Worm (Caenorhabditis elegans): ENCODE data around the gene tftc-3.
A peak's percentile ranks its signal among the peaks of the same experiment; 100 is the strongest.

tftc-3 gene

DNA sequence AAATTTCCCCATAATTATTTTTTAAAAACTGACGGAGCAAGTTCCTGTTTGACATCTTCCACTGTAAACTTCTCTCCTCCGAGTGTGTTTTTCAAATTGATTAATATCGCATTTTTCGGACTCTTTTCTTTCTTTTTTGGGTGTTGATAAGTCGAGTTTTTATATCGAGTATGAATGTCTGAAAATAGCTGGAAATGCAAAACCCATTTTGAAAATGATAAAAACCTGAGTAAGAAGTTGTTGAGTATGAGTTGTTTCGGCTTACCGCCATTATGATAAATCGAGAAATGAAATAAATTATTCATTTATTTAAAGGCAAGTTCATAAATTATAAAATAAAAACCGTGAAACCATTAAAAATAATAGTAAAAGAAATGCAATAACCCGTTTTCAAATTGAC, 24.4 kb downstream of the tftc-3 start, which contains the start of gene ZK856.18:
TSS of gene ZK856.18 (minus strand) at position 289 of the 400 bp plus-strand sequence.
- TF ChIP-seq klf-2 (GFP tag; conservative IDR thresholded peaks at IDR 0.05) (no peak), cog-1 (tag; optimal IDR thresholded peaks at IDR 0.05) (no peak), ref-1 (GFP tag; conservative IDR thresholded peaks at IDR 0.05) (no peak), med-1 (GFP tag; optimal IDR thresholded peaks at IDR 0.05; ENCODE audit: insufficient read depth) (no peak), ztf-29 (GFP tag; IDR thresholded peaks at IDR 0.05) (no peak), tab-1 (GFP tag; IDR thresholded peaks at IDR 0.05) (no peak), T22C8.4 (GFP tag; IDR thresholded peaks at IDR 0.05) (no peak), ztf-23 (GFP tag; IDR thresholded peaks at IDR 0.05) (no peak), flt-1 (GFP tag; IDR thresholded peaks at IDR 0.05) (no peak)

DNA sequence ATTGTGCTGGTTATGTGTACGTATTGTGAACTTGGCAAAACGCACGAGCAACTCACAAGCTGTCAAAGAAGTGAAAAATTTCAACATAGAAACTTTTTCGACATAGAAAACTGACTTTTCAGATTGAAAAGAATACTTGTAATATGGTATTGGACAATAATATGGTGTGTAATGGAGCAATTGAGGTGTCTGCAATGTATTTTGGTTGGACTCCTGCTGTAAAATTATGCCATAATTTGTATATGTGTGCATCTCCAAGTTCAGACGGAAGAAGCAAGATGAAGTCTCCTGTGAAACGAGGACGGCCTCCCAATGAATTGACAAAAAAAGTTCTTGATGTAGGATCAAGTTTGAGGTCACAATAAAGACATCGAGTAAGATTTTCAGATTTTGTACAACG, 26.3 kb downstream of the tftc-3 start:
- no peak for TF ChIP-seq klf-2 (GFP tag; conservative IDR thresholded peaks at IDR 0.05)
- TF ChIP-seq T22C8.4 (GFP tag; IDR thresholded peaks at IDR 0.05), result no peak
- TF ChIP-seq tab-1 (GFP tag; IDR thresholded peaks at IDR 0.05), result no peak
- no peak for TF ChIP-seq cog-1 (tag; optimal IDR thresholded peaks at IDR 0.05)
- TF ChIP-seq ztf-29 (GFP tag; IDR thresholded peaks at IDR 0.05), result no peak
- no peak for TF ChIP-seq ztf-23 (GFP tag; IDR thresholded peaks at IDR 0.05)
- no peak for TF ChIP-seq flt-1 (GFP tag; IDR thresholded peaks at IDR 0.05)
- no peak for TF ChIP-seq ref-1 (GFP tag; conservative IDR thresholded peaks at IDR 0.05)

DNA sequence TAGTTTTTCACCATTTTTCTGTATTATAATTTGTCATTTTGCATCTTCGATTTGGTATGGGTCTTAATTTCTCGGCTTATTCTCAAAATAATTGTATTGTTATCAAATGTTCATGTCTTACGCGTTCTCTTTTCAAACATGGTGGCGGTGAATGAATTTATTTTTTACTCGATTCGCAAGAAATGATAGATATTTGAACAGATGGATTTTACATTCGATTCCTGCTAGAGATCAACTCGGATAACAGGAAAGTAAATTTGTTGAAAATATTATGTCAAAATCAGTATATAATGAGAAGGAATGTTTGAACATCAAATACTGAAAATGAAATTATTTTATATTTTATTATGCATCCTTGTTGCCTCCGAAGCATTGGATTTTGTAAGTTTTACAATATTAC, 27.2 kb downstream of the tftc-3 start, which contains the start of gene ZK856.4:
TSS of gene ZK856.4 (plus strand) at position 301 of the 400 bp plus-strand sequence.
- no peak for TF ChIP-seq T22C8.4 (GFP tag; IDR thresholded peaks at IDR 0.05)
- TF ChIP-seq tab-1 (GFP tag; IDR thresholded peaks at IDR 0.05), result no peak
- TF ChIP-seq klf-2 (GFP tag; conservative IDR thresholded peaks at IDR 0.05), result no peak

DNA sequence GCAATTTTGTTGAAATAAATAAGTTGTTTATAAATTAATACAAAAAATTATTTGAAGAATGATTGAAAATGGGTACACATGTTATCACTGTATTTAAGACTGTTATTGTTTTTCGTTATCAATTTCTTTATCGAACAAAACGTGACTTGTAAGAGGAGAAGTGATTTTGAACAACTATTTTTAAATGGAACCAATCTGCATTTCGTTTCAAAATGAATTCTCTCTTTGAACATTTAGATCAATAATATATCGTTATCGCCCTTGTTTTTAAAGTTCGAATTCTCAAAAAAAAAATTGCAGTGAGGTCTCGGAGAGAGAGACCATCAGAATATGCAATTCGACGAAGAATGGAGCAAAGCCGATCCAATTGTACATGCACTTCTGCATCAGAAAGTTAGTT, 30.9 kb downstream of the tftc-3 start, which contains the start of gene cul-5:
TSS of gene cul-5 (plus strand) at position 301 of the 400 bp plus-strand sequence.
- TF ChIP-seq med-1 (GFP tag; optimal IDR thresholded peaks at IDR 0.05; ENCODE audit: insufficient read depth) (no peak), klf-2 (GFP tag; conservative IDR thresholded peaks at IDR 0.05) (no peak), flt-1 (GFP tag; IDR thresholded peaks at IDR 0.05) (no peak), cog-1 (tag; optimal IDR thresholded peaks at IDR 0.05) (no peak), tab-1 (GFP tag; IDR thresholded peaks at IDR 0.05) (no peak), ztf-29 (GFP tag; IDR thresholded peaks at IDR 0.05) (no peak), ref-1 (GFP tag; conservative IDR thresholded peaks at IDR 0.05) (no peak), T22C8.4 (GFP tag; IDR thresholded peaks at IDR 0.05) (no peak), ztf-23 (GFP tag; IDR thresholded peaks at IDR 0.05) (no peak)

DNA sequence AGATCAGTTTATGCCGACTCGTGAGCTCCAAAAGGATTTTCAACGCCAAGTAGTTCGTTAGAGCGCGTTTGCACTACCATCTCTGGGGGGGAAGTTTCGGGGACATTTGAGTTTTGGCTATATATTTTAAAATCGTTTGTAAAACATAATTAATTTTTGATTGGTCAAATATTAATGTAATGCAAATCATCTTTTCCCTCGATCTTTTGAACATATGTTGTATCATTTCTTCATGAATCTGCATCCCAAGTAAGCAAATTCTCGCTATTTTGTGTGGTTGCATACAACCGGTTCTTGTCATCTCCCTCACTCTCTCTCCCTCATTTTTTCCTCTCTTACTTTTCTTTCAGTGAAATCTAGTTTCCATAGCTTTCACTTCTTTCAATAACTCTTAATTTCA, 32.0 kb downstream of the tftc-3 start:
- TF ChIP-seq klf-2 (GFP tag; conservative IDR thresholded peaks at IDR 0.05) (no peak), med-1 (GFP tag; optimal IDR thresholded peaks at IDR 0.05; ENCODE audit: insufficient read depth) (no peak), cog-1 (tag; optimal IDR thresholded peaks at IDR 0.05) (peak; percentile 46)

DNA sequence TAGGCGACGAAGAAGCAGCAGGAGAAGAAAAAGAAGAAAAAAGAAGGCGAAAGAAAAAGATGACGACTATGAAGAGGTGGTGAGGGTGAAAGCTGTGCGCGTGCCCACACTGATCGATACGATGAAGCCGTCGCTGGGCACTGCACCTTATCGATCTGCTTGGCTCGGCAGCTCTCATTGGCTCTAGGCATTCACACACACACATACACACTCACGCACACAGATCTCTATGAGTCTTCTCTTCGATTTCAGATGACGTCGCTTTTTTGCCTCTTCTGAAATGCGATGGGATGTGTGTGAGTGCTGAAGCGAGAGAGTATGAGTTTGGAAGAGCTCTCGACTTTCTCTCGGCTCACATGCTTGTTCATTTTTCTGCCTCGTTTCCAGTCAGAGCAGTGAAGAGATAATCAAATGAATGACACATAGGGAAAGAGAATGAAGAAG, 35.5 kb downstream of the tftc-3 start:
- TF ChIP-seq T22C8.4 (GFP tag; IDR thresholded peaks at IDR 0.05), result peak; percentile 79
- no peak for TF ChIP-seq tab-1 (GFP tag; IDR thresholded peaks at IDR 0.05)

DNA sequence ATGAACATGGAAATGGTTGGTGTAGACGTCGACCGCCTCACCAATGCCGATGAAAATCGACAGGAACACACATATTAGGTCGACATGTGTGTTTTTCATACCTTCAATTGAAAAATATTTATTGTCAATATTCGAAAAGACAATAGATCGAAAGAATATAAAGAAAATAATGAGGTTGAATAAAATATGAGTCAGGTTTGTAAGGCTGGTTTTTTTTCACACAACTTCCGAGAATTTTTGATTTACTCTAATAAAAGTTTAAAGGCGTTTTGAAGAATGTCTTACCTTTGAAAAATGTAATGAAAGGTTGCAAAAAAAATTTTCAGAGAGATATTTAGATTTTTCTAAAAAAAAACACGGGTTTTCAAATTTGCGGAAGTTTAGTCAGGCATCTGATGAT, 36.5 kb downstream of the tftc-3 start, which contains the start of gene egl-3:
TSS of gene egl-3 (minus strand) at position 101 of the 400 bp plus-strand sequence.
- TF ChIP-seq klf-2 (GFP tag; conservative IDR thresholded peaks at IDR 0.05) (no peak), T22C8.4 (GFP tag; IDR thresholded peaks at IDR 0.05) (no peak)

DNA sequence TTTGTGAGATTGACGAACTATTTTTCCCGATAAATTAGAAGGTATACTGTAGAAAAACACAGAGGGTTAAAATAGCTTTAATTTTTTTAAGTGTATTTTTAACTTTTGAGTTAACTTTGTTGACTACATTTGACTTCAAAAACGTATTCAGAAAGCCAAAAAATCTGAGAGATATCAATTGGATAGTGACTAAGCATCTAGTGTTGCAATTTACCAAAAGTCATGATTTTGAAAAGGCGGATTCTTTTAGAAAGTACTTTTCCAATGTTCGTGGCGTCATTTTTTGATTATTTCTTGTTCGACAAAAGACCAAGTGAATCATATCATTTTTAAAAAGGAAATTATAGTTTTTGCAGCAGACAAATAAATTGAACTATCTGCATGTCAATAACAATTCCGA, 41.3 kb downstream of the tftc-3 start:
- TF ChIP-seq cog-1 (tag; optimal IDR thresholded peaks at IDR 0.05), result no peak
- no peak for TF ChIP-seq ref-1 (GFP tag; conservative IDR thresholded peaks at IDR 0.05)
- TF ChIP-seq T22C8.4 (GFP tag; IDR thresholded peaks at IDR 0.05), result no peak
- no peak for TF ChIP-seq ztf-23 (GFP tag; IDR thresholded peaks at IDR 0.05)
- no peak for TF ChIP-seq ztf-29 (GFP tag; IDR thresholded peaks at IDR 0.05)
- no peak for TF ChIP-seq tab-1 (GFP tag; IDR thresholded peaks at IDR 0.05)
- no peak for TF ChIP-seq flt-1 (GFP tag; IDR thresholded peaks at IDR 0.05)
- no peak for TF ChIP-seq med-1 (GFP tag; optimal IDR thresholded peaks at IDR 0.05; ENCODE audit: insufficient read depth)
- no peak for TF ChIP-seq klf-2 (GFP tag; conservative IDR thresholded peaks at IDR 0.05)

DNA sequence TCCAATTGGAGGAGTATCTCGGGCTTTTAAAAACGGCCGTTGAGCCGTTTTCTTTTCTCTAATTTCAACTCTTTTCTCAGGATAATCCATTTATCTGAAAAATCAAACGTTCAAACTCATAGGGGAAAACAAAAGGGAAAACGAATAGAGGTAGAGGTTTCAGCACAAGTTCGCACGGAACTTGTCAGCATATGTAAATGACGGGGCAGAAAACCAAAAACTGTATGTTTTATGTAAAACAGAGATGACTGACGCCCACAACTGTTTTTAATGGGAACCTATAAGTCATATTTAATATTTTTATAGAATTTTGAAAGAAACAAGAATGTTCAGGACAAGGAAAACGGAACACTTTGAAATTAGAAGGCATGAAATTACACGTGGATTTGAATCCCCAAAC, 43.8 kb downstream of the tftc-3 start, which contains the start of gene C51E3.6:
TSS of gene C51E3.6 (minus strand) at position 101 of the 400 bp plus-strand sequence.
- no peak for TF ChIP-seq T22C8.4 (GFP tag; IDR thresholded peaks at IDR 0.05)
- no peak for TF ChIP-seq flt-1 (GFP tag; IDR thresholded peaks at IDR 0.05)
- no peak for TF ChIP-seq cog-1 (tag; optimal IDR thresholded peaks at IDR 0.05)
- no peak for TF ChIP-seq tab-1 (GFP tag; IDR thresholded peaks at IDR 0.05)
- no peak for TF ChIP-seq ztf-29 (GFP tag; IDR thresholded peaks at IDR 0.05)
- no peak for TF ChIP-seq klf-2 (GFP tag; conservative IDR thresholded peaks at IDR 0.05)
- TF ChIP-seq med-1 (GFP tag; optimal IDR thresholded peaks at IDR 0.05; ENCODE audit: insufficient read depth), result no peak
- TF ChIP-seq ztf-23 (GFP tag; IDR thresholded peaks at IDR 0.05), result no peak
- no peak for TF ChIP-seq ref-1 (GFP tag; conservative IDR thresholded peaks at IDR 0.05)

DNA sequence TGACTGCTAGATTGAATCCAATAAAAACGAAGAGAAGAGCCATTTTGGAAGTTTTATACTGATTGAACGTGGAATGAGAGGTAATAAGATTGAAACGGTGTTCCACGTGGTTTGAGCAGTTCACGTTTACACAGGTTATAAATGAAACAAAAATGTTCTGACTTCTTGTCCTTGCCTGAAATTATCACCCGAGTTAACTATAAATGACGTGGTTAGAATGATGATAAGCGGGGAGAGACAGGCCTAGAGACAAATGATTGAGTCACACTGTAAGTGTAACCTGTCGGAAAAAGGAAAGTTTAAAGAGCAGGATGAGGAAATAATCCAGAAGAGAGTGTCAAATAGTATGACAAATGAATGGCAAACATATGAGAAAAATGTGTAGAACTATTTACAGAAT, 49.2 kb downstream of the tftc-3 start, which contains the start of gene C51E3.10:
TSS of gene C51E3.10 (minus strand) at position 181 of the 400 bp plus-strand sequence.
- TF ChIP-seq klf-2 (GFP tag; conservative IDR thresholded peaks at IDR 0.05) (no peak), cog-1 (tag; optimal IDR thresholded peaks at IDR 0.05) (no peak), ztf-29 (GFP tag; IDR thresholded peaks at IDR 0.05) (no peak), tab-1 (GFP tag; IDR thresholded peaks at IDR 0.05) (no peak), med-1 (GFP tag; optimal IDR thresholded peaks at IDR 0.05; ENCODE audit: insufficient read depth) (no peak), flt-1 (GFP tag; IDR thresholded peaks at IDR 0.05) (no peak), T22C8.4 (GFP tag; IDR thresholded peaks at IDR 0.05) (no peak), ref-1 (GFP tag; conservative IDR thresholded peaks at IDR 0.05) (no peak), ztf-23 (GFP tag; IDR thresholded peaks at IDR 0.05) (no peak)

DNA sequence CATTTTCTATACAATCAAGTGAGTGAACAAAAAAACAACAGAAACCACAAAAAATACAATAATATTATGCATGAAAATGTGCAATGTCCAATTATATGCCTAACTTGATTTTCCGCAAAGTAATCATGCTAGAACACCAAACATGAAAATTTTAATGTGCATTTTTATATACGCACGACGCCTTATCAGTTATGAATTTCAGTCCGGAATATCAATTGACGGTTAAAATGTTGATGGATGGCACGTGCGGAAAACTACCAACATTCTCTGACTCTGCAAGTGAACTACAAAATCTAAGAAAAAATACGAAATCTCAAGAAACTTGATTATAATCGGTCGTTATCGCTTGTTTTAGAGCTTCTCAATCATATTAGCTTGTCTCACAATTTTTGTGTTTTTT, 50.2 kb downstream of the tftc-3 start:
- TF ChIP-seq med-1 (GFP tag; optimal IDR thresholded peaks at IDR 0.05; ENCODE audit: insufficient read depth), result no peak
- TF ChIP-seq ztf-29 (GFP tag; IDR thresholded peaks at IDR 0.05), result no peak
- no peak for TF ChIP-seq ref-1 (GFP tag; conservative IDR thresholded peaks at IDR 0.05)

Data from whole organism, midembryonic.